Fruit fly (Drosophila melanogaster) whole organism, prepupa: ENCODE data around the gene CG18233.

ENCODE experiments used
- Blimp-1 ChIP-seq: fragments of 200-800 bp; sonication (Bioruptor generic); optimal IDR thresholded peaks from 3 replicates; lab custom pipeline; 2017; ENCODE audit warnings: missing biosample characterization, missing genetic modification characterization, mild to moderate bottlenecking, moderate library complexity, missing genetic modification reagents
- CG11762 ChIP-seq: fragments of 200-800 bp; sonication (Bioruptor generic); optimal IDR thresholded peaks from 3 replicates; lab custom pipeline; 2016; ENCODE audit warnings: missing biosample characterization, missing genetic modification characterization; ENCODE audit not compliant: insufficient read depth
- CG15336 ChIP-seq: fragments of 200-800 bp; sonication (Bioruptor generic); IDR thresholded peaks from 2 replicates; pipeline ENCODE4 v1.3.6; 2022; ENCODE audit warnings: missing biosample characterization, missing genetic modification characterization
- CG16779 ChIP-seq: fragments of 200-800 bp; sonication (Bioruptor generic); optimal IDR thresholded peaks from 3 replicates; lab custom pipeline; 2017; ENCODE audit warnings: missing biosample characterization, mild to moderate bottlenecking, missing genetic modification characterization
- CG31627 ChIP-seq: fragments of 200-800 bp; sonication (Bioruptor generic); optimal IDR thresholded peaks from 3 replicates; lab custom pipeline; 2016; ENCODE audit warnings: missing biosample characterization, missing genetic modification characterization
- CG32006 ChIP-seq: fragments of 200-800 bp; sonication (Bioruptor generic); optimal IDR thresholded peaks from 3 replicates; lab custom pipeline; 2017; ENCODE audit warnings: missing biosample characterization, mild to moderate bottlenecking, missing genetic modification characterization
- CG34406 ChIP-seq: fragments of 200-800 bp; sonication (Bioruptor generic); optimal IDR thresholded peaks from 3 replicates; lab custom pipeline; 2016; ENCODE audit warnings: missing biosample characterization, missing genetic modification characterization
- CG3919 ChIP-seq: fragments of 200-800 bp; sonication (Bioruptor generic); optimal IDR thresholded peaks from 3 replicates; lab custom pipeline; 2016; ENCODE audit warnings: missing biosample characterization, missing genetic modification characterization
- CG4318 ChIP-seq: fragments of 200-800 bp; sonication (Bioruptor generic); optimal IDR thresholded peaks from 3 replicates; lab custom pipeline; 2017; ENCODE audit warnings: missing biosample characterization, mild to moderate bottlenecking, missing genetic modification characterization
- CG6163 ChIP-seq: fragments of 200-800 bp; sonication (Bioruptor generic); IDR thresholded peaks from 3 replicates; pipeline ENCODE4 v1.3.6; 2022; ENCODE audit warnings: missing biosample characterization, missing genetic modification characterization
- CG6276 ChIP-seq: fragments of 200-800 bp; sonication (Bioruptor generic); optimal IDR thresholded peaks from 2 replicates; lab custom pipeline; 2017; ENCODE audit warnings: missing biosample characterization, mild to moderate bottlenecking, missing genetic modification characterization
- CG6792 ChIP-seq: fragments of 200-800 bp; sonication (Bioruptor generic); optimal IDR thresholded peaks from 3 replicates; lab custom pipeline; 2016; ENCODE audit warnings: missing biosample characterization, missing genetic modification characterization
- CG6808 ChIP-seq: fragments of 200-800 bp; sonication (Bioruptor generic); optimal IDR thresholded peaks from 3 replicates; lab custom pipeline; 2017; ENCODE audit warnings: missing biosample characterization, missing genetic modification characterization, mild to moderate bottlenecking, moderate library complexity, missing genetic modification reagents
- CG6854 ChIP-seq: fragments of 200-800 bp; sonication (Bioruptor generic); optimal IDR thresholded peaks from 2 replicates; lab custom pipeline; 2017; ENCODE audit warnings: missing biosample characterization, mild to moderate bottlenecking, missing genetic modification characterization
- CG8319 ChIP-seq: fragments of 200-800 bp; sonication (Bioruptor generic); optimal IDR thresholded peaks from 3 replicates; lab custom pipeline; 2016; ENCODE audit warnings: missing biosample characterization, missing genetic modification characterization
- CG8632 ChIP-seq: fragments of 200-800 bp; sonication (Bioruptor generic); optimal IDR thresholded peaks from 3 replicates; lab custom pipeline; 2016; ENCODE audit warnings: missing biosample characterization, missing genetic modification characterization
- Eip78C ChIP-seq: fragments of 200-800 bp; sonication (Bioruptor generic); peaks from one replicate; lab custom pipeline; 2016; ENCODE audit warnings: missing biosample characterization, missing genetic modification characterization
- Eip93F ChIP-seq: fragments of 200-800 bp; sonication (Bioruptor generic); optimal IDR thresholded peaks from 2 replicates; lab custom pipeline; 2016; ENCODE audit warnings: missing biosample characterization, mild to moderate bottlenecking, missing genetic modification characterization
- Ets96B ChIP-seq: fragments of 200-800 bp; optimal IDR thresholded peaks from 2 replicates; lab custom pipeline; 2019; ENCODE audit warnings: missing biosample characterization, mild to moderate bottlenecking, missing genetic modification characterization, moderate library complexity
- Gug ChIP-seq: fragments of 200-800 bp; sonication (Bioruptor generic); IDR thresholded peaks from 2 replicates; pipeline ENCODE4 v1.3.6; 2022; ENCODE audit warnings: missing biosample characterization, missing genetic modification characterization
- Hr38 ChIP-seq: sonication (Bioruptor generic); optimal IDR thresholded peaks from 2 replicates; lab custom pipeline; 2016; ENCODE audit warnings: missing biosample characterization, missing genetic modification characterization
- Hr4 ChIP-seq: fragments of 200-800 bp; sonication (Bioruptor generic); optimal IDR thresholded peaks from 3 replicates; lab custom pipeline; 2016; ENCODE audit warnings: missing biosample characterization, missing genetic modification characterization
- Lpt ChIP-seq: fragments of 200-800 bp; sonication (Bioruptor generic); optimal IDR thresholded peaks from 3 replicates; lab custom pipeline; 2016; ENCODE audit warnings: missing biosample characterization, missing genetic modification characterization
- Met ChIP-seq: fragments of 200-800 bp; sonication (Bioruptor generic); optimal IDR thresholded peaks from 3 replicates; lab custom pipeline; 2016; ENCODE audit warnings: missing biosample characterization, missing genetic modification characterization
- OdsH ChIP-seq: fragments of 200-800 bp; sonication (Bioruptor generic); optimal IDR thresholded peaks from 3 replicates; lab custom pipeline; 2016; ENCODE audit warnings: missing biosample characterization, missing genetic modification characterization
- Smox ChIP-seq: fragments of 200-800 bp; sonication (Bioruptor generic); optimal IDR thresholded peaks from 3 replicates; lab custom pipeline; 2016; ENCODE audit warnings: missing biosample characterization, missing genetic modification characterization
- Sox102F ChIP-seq: fragments of 200-800 bp; sonication (Bioruptor generic); optimal IDR thresholded peaks from 2 replicates; lab custom pipeline; 2016; ENCODE audit warnings: missing biosample characterization, mild to moderate bottlenecking, missing genetic modification characterization
- Sox14 ChIP-seq: fragments of 200-800 bp; sonication (Bioruptor generic); optimal IDR thresholded peaks from 3 replicates; lab custom pipeline; 2016; ENCODE audit warnings: missing biosample characterization, missing genetic modification characterization
- Sox15 ChIP-seq: fragments of 200-800 bp; sonication (Bioruptor generic); optimal IDR thresholded peaks from 3 replicates; lab custom pipeline; 2016; ENCODE audit warnings: missing biosample characterization, missing genetic modification characterization
- achi ChIP-seq: fragments of 200-800 bp; sonication (Bioruptor generic); optimal IDR thresholded peaks from 3 replicates; lab custom pipeline; 2016; ENCODE audit warnings: missing biosample characterization, missing genetic modification characterization
- dac ChIP-seq: fragments of 200-800 bp; sonication (Bioruptor generic); optimal IDR thresholded peaks from 2 replicates; lab custom pipeline; 2017; ENCODE audit warnings: missing biosample characterization, mild to moderate bottlenecking, missing genetic modification characterization
- dsx ChIP-seq: fragments of 200-800 bp; optimal IDR thresholded peaks from 3 replicates; lab custom pipeline; 2019; ENCODE audit warnings: missing biosample characterization, mild to moderate bottlenecking, missing genetic modification characterization, moderate library complexity; ENCODE audit not compliant: poor library complexity, severe bottlenecking
- esn ChIP-seq: fragments of 200-800 bp; sonication (Bioruptor generic); optimal IDR thresholded peaks from 2 replicates; lab custom pipeline; 2016; ENCODE audit warnings: missing biosample characterization, mild to moderate bottlenecking, missing genetic modification characterization, moderate library complexity
- fd59A ChIP-seq: fragments of 200-800 bp; sonication (Bioruptor generic); optimal IDR thresholded peaks from 2 replicates; lab custom pipeline; 2017; ENCODE audit warnings: missing biosample characterization, mild to moderate bottlenecking, missing genetic modification characterization, missing genetic modification reagents
- fkh ChIP-seq: fragments of 200-800 bp; sonication (Bioruptor generic); optimal IDR thresholded peaks from 3 replicates; lab custom pipeline; 2017; ENCODE audit warnings: missing biosample characterization, mild to moderate bottlenecking, missing genetic modification characterization, moderate library complexity
- lz ChIP-seq: fragments of 200-800 bp; sonication (Bioruptor generic); optimal IDR thresholded peaks from 3 replicates; lab custom pipeline; 2016; ENCODE audit warnings: missing biosample characterization, missing genetic modification characterization
- net ChIP-seq: fragments of 200-800 bp; sonication (Bioruptor generic); optimal IDR thresholded peaks from 3 replicates; lab custom pipeline; 2016; ENCODE audit warnings: missing biosample characterization, missing genetic modification characterization
- svp ChIP-seq: fragments of 200-800 bp; sonication (Bioruptor generic); peaks from one replicate; lab custom pipeline; 2016; ENCODE audit warnings: missing biosample characterization, missing genetic modification characterization
- vri ChIP-seq: fragments of 200-800 bp; sonication (Bioruptor generic); optimal IDR thresholded peaks from 3 replicates; lab custom pipeline; 2016; ENCODE audit warnings: missing biosample characterization, mild to moderate bottlenecking, missing genetic modification characterization

CG18233 gene

DNA sequence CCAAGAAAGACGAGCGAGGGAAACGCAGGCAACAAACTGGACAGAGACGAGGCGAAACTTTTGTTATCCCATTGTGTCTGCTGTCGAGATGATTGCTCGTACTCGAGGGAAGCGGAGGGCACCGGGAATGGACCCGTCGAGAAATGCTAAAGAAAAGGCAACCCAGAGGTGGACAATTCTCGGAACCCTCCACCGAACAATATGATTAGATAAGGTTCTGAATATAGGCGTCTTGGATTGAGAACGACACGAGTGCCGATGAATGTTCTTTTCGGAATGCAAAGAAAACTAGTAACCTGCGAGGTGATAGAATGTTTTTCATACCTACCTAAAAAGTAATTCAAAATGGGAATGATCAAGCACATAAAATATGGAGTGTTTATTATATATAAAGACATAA lies 24.6 kb downstream of the CG18233 start:
- no peak for TF ChIP-seq fkh
- no peak for TF ChIP-seq CG6808 (GFP tag; lab: Kevin White, UChicago)
- TF ChIP-seq Gug: no peak
- TF ChIP-seq OdsH (GFP tag; lab: Kevin White, UChicago): no peak
- TF ChIP-seq CG16779 (tag; lab: Kevin White, UChicago): no peak

DNA sequence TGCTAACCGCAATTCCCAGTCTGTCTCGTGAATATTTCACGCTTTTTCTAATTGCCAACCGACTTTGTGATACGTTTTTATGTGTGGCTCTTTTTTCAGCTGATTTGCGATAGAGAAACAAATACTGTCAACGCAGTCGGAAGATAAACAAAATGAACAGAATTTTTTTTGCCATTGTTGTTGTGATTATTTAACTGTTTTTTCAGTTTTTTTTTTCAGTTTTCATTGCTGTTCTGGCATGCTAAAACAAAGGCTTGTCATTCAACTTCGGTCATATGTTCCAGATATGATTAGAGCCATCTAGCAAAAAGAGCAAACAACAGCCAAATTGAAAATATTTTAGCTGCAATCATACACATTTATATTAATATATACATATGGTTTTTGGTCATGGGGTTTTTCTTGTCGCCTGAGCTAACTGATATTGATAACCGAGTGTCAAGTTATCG lies 26.9 kb downstream of the CG18233 start:
- TF ChIP-seq svp (GFP tag; lab: Kevin White, UChicago) (no peak), CG34406 (no peak), Eip78C (GFP tag; lab: Kevin White, UChicago) (no peak), CG16779 (tag; lab: Kevin White, UChicago) (no peak), CG6808 (GFP tag; lab: Kevin White, UChicago) (no peak), CG3919 (GFP tag; lab: Kevin White, UChicago) (no peak), achi (GFP tag; lab: Kevin White, UChicago) (no peak), CG6276 (GFP tag; lab: Kevin White, UChicago) (no peak), Sox102F (GFP tag; lab: Kevin White, UChicago) (no peak), CG4318 (GFP tag; lab: Kevin White, UChicago) (no peak), CG6792 (GFP tag; lab: Kevin White, UChicago) (no peak), CG11762 (GFP tag; lab: Kevin White, UChicago) (no peak), CG32006 (GFP tag; lab: Kevin White, UChicago) (no peak), Eip93F (GFP tag; lab: Kevin White, UChicago) (peak; percentile 58), dac (GFP tag; lab: Kevin White, UChicago) (no peak), Met (no peak), Hr38 (GFP tag; lab: Kevin White, UChicago) (no peak), fkh (peak; percentile 64), vri (GFP tag; lab: Kevin White, UChicago) (peak; percentile 93), CG8319 (GFP tag; lab: Kevin White, UChicago) (no peak), Gug (no peak), Smox (GFP tag; lab: Kevin White, UChicago) (no peak), Ets96B (tag; lab: Kevin White, UChicago) (no peak), Lpt (GFP tag; lab: Kevin White, UChicago) (no peak), Sox15 (no peak)

DNA sequence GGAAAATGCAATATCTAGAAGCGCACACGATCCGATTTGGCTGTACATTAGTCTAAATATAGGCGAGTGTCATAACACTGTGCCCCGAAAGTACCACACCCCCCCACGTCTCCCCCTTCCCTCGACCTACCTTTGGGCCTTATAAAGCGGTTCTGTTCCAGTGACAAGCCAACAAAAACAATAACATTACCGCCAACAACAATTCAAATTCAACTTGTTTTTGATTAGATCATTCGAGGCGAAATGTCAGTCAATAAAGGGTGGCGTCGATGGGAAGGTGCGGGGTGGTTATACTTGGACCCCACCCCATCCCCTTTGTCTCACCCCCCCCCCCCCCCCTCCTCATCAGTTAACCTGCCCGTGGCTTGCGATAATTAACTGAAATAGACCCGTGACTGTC lies 27.8 kb downstream of the CG18233 start:
- peak; percentile 60 for TF ChIP-seq vri (GFP tag; lab: Kevin White, UChicago)
- no peak for TF ChIP-seq CG31627 (GFP tag; lab: Kevin White, UChicago)
- peak; percentile 75 for TF ChIP-seq fkh
- TF ChIP-seq, all 60 proteins: peak for 2

DNA sequence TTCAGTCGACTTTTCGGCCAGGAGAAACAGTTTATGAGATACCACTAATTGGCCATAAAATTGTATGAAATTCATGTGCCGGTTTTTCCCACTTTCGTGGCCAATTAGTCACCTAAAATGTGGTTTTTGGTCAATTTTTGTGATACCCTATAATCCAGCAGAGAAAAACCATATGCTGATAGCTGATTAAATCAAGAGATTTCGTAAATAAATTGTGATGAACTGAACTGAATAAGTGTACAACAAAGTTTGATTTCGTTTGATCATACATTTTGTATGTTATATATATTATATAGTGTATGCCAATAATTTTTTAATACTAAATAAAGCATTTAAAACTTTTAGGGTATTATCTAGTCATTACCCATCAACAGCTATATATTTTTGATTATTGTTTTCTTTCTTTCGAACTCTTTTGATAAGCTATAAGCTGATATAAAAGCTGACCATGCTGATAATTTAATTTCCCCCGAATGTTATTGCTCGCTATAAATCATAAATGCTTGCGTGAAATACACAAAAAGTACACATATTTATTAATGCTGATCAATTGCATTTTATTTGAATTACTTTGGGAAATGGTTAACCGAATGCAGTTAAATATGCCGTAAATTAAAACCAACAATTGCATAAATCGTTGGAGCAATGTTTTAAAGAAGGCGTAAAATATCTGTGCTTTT lies 29.7 kb downstream of the CG18233 start:
- TF ChIP-seq OdsH (GFP tag; lab: Kevin White, UChicago) (no peak), svp (GFP tag; lab: Kevin White, UChicago) (peak; percentile 29), dsx (no peak), Hr4 (no peak), esn (GFP tag; lab: Kevin White, UChicago) (no peak)
- TF ChIP-seq, all 60 proteins: peak for 1

DNA sequence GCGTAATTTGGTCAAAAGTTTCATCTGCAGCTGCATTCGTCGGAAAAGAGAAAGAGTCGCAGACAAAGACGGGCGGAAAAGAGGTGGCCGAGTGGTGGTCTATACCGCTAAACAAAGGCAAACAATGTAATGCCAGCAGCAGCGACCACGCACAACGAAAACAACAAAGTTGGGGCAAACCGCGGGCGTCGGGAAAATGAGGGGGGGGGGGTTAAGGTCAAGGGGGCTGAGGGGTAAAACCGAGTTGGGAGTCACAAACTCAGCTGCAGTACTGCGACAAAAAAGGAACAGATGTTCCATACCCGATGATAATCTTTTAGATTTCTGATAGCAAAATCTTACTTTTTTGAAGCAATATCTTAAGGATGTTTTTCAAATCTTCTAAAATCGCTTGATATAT lies 31.5 kb downstream of the CG18233 start:
- TF ChIP-seq CG11762 (GFP tag; lab: Kevin White, UChicago) (no peak), svp (GFP tag; lab: Kevin White, UChicago) (no peak), CG15336 (GFP tag; lab: Robert Waterston, UW) (no peak), CG6163 (GFP tag; lab: Robert Waterston, UW) (no peak), CG8632 (GFP tag; lab: Kevin White, UChicago) (no peak), Sox14 (GFP tag; lab: Kevin White, UChicago) (no peak), lz (no peak), CG4318 (GFP tag; lab: Kevin White, UChicago) (no peak), Blimp-1 (no peak), CG6808 (GFP tag; lab: Kevin White, UChicago) (no peak), dsx (no peak), net (GFP tag; lab: Kevin White, UChicago) (no peak), Smox (GFP tag; lab: Kevin White, UChicago) (no peak), esn (GFP tag; lab: Kevin White, UChicago) (no peak), CG6854 (no peak), dac (GFP tag; lab: Kevin White, UChicago) (no peak), fd59A (GFP tag; lab: Kevin White, UChicago) (no peak), Gug (no peak)
